Fruit fly (Drosophila melanogaster): ENCODE results near the gene ca.

dm6 chr3R:29862795-29863194 is 56.2 kb downstream of the ca start:
- no peak for TF ChIP-seq CG1620 (GFP tag; optimal IDR thresholded peaks at IDR 0.05)
- no peak for TF ChIP-seq CG7101 (tag; optimal IDR thresholded peaks at IDR 0.05)
- no peak for TF ChIP-seq pad (GFP tag; optimal IDR thresholded peaks at IDR 0.05)
- TF ChIP-seq cnc (optimal IDR thresholded peaks at IDR 0.05), result no peak
- TF ChIP-seq ovo (GFP tag; optimal IDR thresholded peaks at IDR 0.05), result no peak
- no peak for TF ChIP-seq CG14711 (tag; optimal IDR thresholded peaks at IDR 0.05)
- no peak for TF ChIP-seq Crg-1 (GFP tag; optimal IDR thresholded peaks at IDR 0.05)
- no peak for TF ChIP-seq bab1 (GFP tag; optimal IDR thresholded peaks at IDR 0.05)
- TF ChIP-seq cic (GFP tag; optimal IDR thresholded peaks at IDR 0.05), result no peak
- no peak for TF ChIP-seq Mnt (GFP tag; optimal IDR thresholded peaks at IDR 0.05)
- no peak for TF ChIP-seq Clk (GFP tag; optimal IDR thresholded peaks at IDR 0.05)
- TF ChIP-seq CG7045 (GFP tag; optimal IDR thresholded peaks at IDR 0.05), result no peak

Measured in whole organism, adult.